Fruit fly (Drosophila melanogaster) whole organism, embryonic: ENCODE results near the gene CG33331.

Experiments used
- CG31388 ChIP-seq: fragments of 200-800 bp; sonication (Bioruptor generic); optimal IDR thresholded peaks from 2 replicates; lab custom pipeline; 2016; ENCODE audit warnings: missing biosample characterization, missing genetic modification characterization
- CG4424 ChIP-seq: fragments of 200-800 bp; sonication (Bioruptor generic); optimal IDR thresholded peaks from 3 replicates; lab custom pipeline; 2016; ENCODE audit warnings: missing biosample characterization, missing genetic modification characterization
- CG7987 ChIP-seq: fragments of 200-800 bp; sonication (Bioruptor generic); optimal IDR thresholded peaks from 2 replicates; lab custom pipeline; 2018; ENCODE audit warnings: missing biosample characterization, mild to moderate bottlenecking, missing genetic modification characterization, moderate library complexity
- MTF-1 ChIP-seq: fragments of 200-800 bp; sonication (Bioruptor generic); optimal IDR thresholded peaks from 2 replicates; lab custom pipeline; 2018; ENCODE audit warnings: missing biosample characterization, mild to moderate bottlenecking, missing genetic modification characterization, borderline replicate concordance
- cad ChIP-seq: fragments of >200 bp; optimal IDR thresholded peaks from 2 replicates; lab custom pipeline; 2017; ENCODE audit warnings: missing biosample characterization, missing genetic modification characterization
- hbn ChIP-seq: fragments of 200-800 bp; sonication (Bioruptor generic); IDR thresholded peaks from 2 replicates; pipeline ENCODE4 v1.3.6; 2022; ENCODE audit warnings: missing biosample characterization, missing genetic modification characterization; ENCODE audit not compliant: partially characterized antibody
- lilli ChIP-seq: fragments of 200-800 bp; sonication (Bioruptor generic); optimal IDR thresholded peaks from 3 replicates; lab custom pipeline; 2016; ENCODE audit warnings: missing biosample characterization, missing genetic modification characterization
- nerfin-2 ChIP-seq: fragments of 200-800 bp; sonication (Bioruptor generic); IDR thresholded peaks from 2 replicates; pipeline ENCODE4 v1.3.6; 2022; ENCODE audit warnings: missing biosample characterization, missing genetic modification characterization; ENCODE audit not compliant: partially characterized antibody
- ranshi ChIP-seq: fragments of 200-800 bp; sonication (Bioruptor generic); IDR thresholded peaks from 2 replicates; pipeline ENCODE4 v1.3.6; 2022; ENCODE audit warnings: missing biosample characterization, missing genetic modification characterization
- sisA ChIP-seq: fragments of 200-800 bp; sonication (Bioruptor generic); IDR thresholded peaks from 2 replicates; pipeline ENCODE4 v1.3.6; 2022; ENCODE audit warnings: missing biosample characterization, missing genetic modification characterization
- sob ChIP-seq: fragments of 200-800 bp; sonication (Bioruptor generic); IDR thresholded peaks from 2 replicates; pipeline ENCODE4 v1.3.6; 2022; ENCODE audit warnings: missing biosample characterization, missing genetic modification characterization

DNA sequence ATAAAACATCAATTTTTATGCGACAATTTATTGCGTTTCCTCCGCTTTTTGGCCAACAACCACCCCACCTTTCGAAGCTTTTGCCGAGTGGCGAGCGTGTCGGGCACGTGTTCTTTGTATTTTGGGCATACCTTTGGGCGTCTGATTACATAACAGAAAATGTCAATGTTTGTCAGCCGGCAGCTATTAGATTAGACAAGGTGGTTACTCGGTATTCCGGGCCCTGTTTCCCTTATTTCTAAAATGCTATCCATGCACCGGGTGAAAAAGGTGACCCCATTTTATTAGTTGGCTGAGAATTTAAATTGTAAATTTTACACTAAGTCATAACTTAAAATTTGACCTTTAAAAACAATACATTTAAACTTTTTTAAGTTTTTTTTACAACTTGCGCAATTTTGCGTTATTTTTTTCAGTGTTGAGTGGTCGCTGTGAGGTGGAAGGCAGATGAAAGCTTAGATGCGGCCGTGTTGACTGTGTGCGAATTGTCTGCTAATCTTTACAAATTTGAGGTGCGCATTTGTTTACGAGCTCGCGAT lies 26.3 kb downstream of the CG33331 start:
- TF ChIP-seq hbn (no peak), nerfin-2 (GFP tag; lab: Robert Waterston, UW) (no peak), cad (GFP tag; lab: Kevin White, UChicago) (no peak), MTF-1 (GFP tag; lab: Kevin White, UChicago) (no peak), CG7987 (GFP tag; lab: Kevin White, UChicago) (no peak), CG4424 (no peak), sisA (GFP tag; lab: Robert Waterston, UW) (peak; percentile 39), CG31388 (GFP tag; lab: Kevin White, UChicago) (no peak), ranshi (GFP tag; lab: Robert Waterston, UW) (no peak), lilli (GFP tag; lab: Kevin White, UChicago) (no peak), sob (GFP tag; lab: Robert Waterston, UW) (no peak)
